Worm (Caenorhabditis elegans) whole organism, young adult: ENCODE results near the gene T27A10.2.
A peak's percentile ranks its signal among the peaks of the same experiment; 100 is the strongest.

Experiments
- B0261.1 ChIP-seq: sonication (generic microtip); optimal IDR thresholded peaks from 2 replicates; lab custom pipeline; 2016; ENCODE audit warnings: mild to moderate bottlenecking, missing genetic modification characterization, moderate library complexity, missing compliant biosample characterization
- F33H1.4 ChIP-seq: fragments of 200-800 bp; sonication (Bioruptor generic); IDR thresholded peaks from 2 replicates; pipeline ENCODE4 v1.3.6; 2022; ENCODE audit warnings: missing genetic modification reagents, missing genetic modification characterization, missing compliant biosample characterization
- F39B2.1 ChIP-seq: fragments of 200-800 bp; sonication (Bioruptor generic); IDR thresholded peaks from 2 replicates; pipeline ENCODE4 v1.3.6; 2022; ENCODE audit warnings: missing genetic modification reagents, missing genetic modification characterization, missing compliant biosample characterization
- F52B5.7 ChIP-seq: sonication (generic microtip); optimal IDR thresholded peaks from 2 replicates; lab custom pipeline; 2016; ENCODE audit warnings: mild to moderate bottlenecking, missing genetic modification characterization, missing compliant biosample characterization
- F57C9.4 ChIP-seq: sonication (generic microtip); optimal IDR thresholded peaks from 2 replicates; lab custom pipeline; 2017; ENCODE audit warnings: mild to moderate bottlenecking, missing genetic modification characterization, missing compliant biosample characterization
- K12H6.12 ChIP-seq: fragments of 200-800 bp; sonication (Bioruptor generic); optimal IDR thresholded peaks from 2 replicates; lab custom pipeline; 2018; ENCODE audit warnings: mild to moderate bottlenecking, missing genetic modification characterization, missing compliant biosample characterization
- Y67H2A.10 ChIP-seq: fragments of 200-800 bp; sonication (Bioruptor generic); conservative IDR thresholded peaks from 2 replicates; pipeline ENCODE4 v1.3.6; 2022; ENCODE audit warnings: missing genetic modification reagents, missing genetic modification characterization, missing compliant biosample characterization
- akir-1 ChIP-seq: fragments of 200-800 bp; sonication (Bioruptor generic); optimal IDR thresholded peaks from 2 replicates; lab custom pipeline; 2018; ENCODE audit warnings: mild to moderate bottlenecking, missing genetic modification characterization, moderate library complexity, missing compliant biosample characterization
- atf-7 ChIP-seq: sonication (generic microtip); optimal IDR thresholded peaks from 2 replicates; lab custom pipeline; 2017; ENCODE audit warnings: mild to moderate bottlenecking, missing genetic modification characterization, missing compliant biosample characterization
- attf-3 ChIP-seq: fragments of 200-800 bp; sonication (Bioruptor generic); conservative IDR thresholded peaks from 2 replicates; pipeline ENCODE4 v1.3.6; 2022; ENCODE audit warnings: missing genetic modification reagents, missing genetic modification characterization, missing compliant biosample characterization
- bed-1 ChIP-seq: fragments of 200-800 bp; sonication (Bioruptor generic); IDR thresholded peaks from 2 replicates; pipeline ENCODE4 v1.3.6; 2022; ENCODE audit warnings: missing genetic modification reagents, missing genetic modification characterization, missing compliant biosample characterization
- ccch-3 ChIP-seq: fragments of 200-800 bp; sonication (Bioruptor generic); optimal IDR thresholded peaks from 2 replicates; lab custom pipeline; 2018; ENCODE audit warnings: mild to moderate bottlenecking, missing genetic modification characterization, missing compliant biosample characterization
- ceh-100 ChIP-seq: fragments of 200-800 bp; sonication (Bioruptor generic); IDR thresholded peaks from 2 replicates; pipeline ENCODE4 v1.3.6; 2022; ENCODE audit warnings: missing genetic modification reagents, missing genetic modification characterization, missing compliant biosample characterization
- ceh-40 ChIP-seq: fragments of 200-800 bp; sonication (Bioruptor generic); IDR thresholded peaks from 2 replicates; pipeline ENCODE4 v1.3.6; 2022; ENCODE audit warnings: missing genetic modification characterization, missing compliant biosample characterization
- chd-7 ChIP-seq: sonication (generic microtip); optimal IDR thresholded peaks from 2 replicates; lab custom pipeline; 2016; ENCODE audit warnings: mild to moderate bottlenecking, missing genetic modification characterization, moderate library complexity, missing compliant biosample characterization
- dpff-1 ChIP-seq: sonication (generic microtip); optimal IDR thresholded peaks from 2 replicates; lab custom pipeline; 2017; ENCODE audit warnings: mild to moderate bottlenecking, missing genetic modification characterization, missing compliant biosample characterization
- egl-18 ChIP-seq: fragments of 200-800 bp; sonication (Bioruptor generic); IDR thresholded peaks from 2 replicates; pipeline ENCODE4 v1.3.6; 2022; ENCODE audit warnings: missing genetic modification reagents, missing genetic modification characterization, missing compliant biosample characterization
- egrh-3 ChIP-seq: fragments of 200-800 bp; sonication (Bioruptor generic); IDR thresholded peaks from 2 replicates; pipeline ENCODE4 v1.3.6; 2022; ENCODE audit warnings: missing genetic modification reagents, missing genetic modification characterization, missing compliant biosample characterization
- fkh-3 ChIP-seq: sonication (generic microtip); optimal IDR thresholded peaks from 2 replicates; lab custom pipeline; 2016; ENCODE audit warnings: mild to moderate bottlenecking, missing genetic modification characterization, missing compliant biosample characterization
- hmg-1.2 ChIP-seq: fragments of 200-800 bp; sonication (Bioruptor generic); IDR thresholded peaks from 2 replicates; pipeline ENCODE4 v1.3.6; 2022; ENCODE audit warnings: missing genetic modification reagents, missing genetic modification characterization, missing compliant biosample characterization
- hmg-20 ChIP-seq: fragments of 200-800 bp; sonication (Bioruptor generic); IDR thresholded peaks from 2 replicates; pipeline ENCODE4 v1.3.6; 2022; ENCODE audit warnings: missing genetic modification reagents, missing genetic modification characterization, missing compliant biosample characterization
- hsf-1 ChIP-seq: fragments of 200-800 bp; sonication (Bioruptor generic); IDR thresholded peaks from 2 replicates; pipeline ENCODE4 v1.3.6; 2022; ENCODE audit warnings: missing genetic modification reagents, missing genetic modification characterization, missing compliant biosample characterization
- lag-1 ChIP-seq: fragments of 200-800 bp; sonication (Bioruptor generic); IDR thresholded peaks from 2 replicates; pipeline ENCODE4 v1.3.6; 2022; ENCODE audit warnings: missing genetic modification reagents, missing genetic modification characterization, missing compliant biosample characterization
- let-607 ChIP-seq, 2 experiments: fragments of 200-800 bp in 1 of 2; sonication (Bioruptor generic) in 1 of 2; sonication (generic microtip) in 1 of 2; optimal IDR thresholded peaks; 2 replicates each; lab custom pipeline; 2016 to 2018; ENCODE audit warnings: mild to moderate bottlenecking in 2 of 2, missing compliant biosample characterization in 2 of 2, missing genetic modification characterization in 2 of 2, moderate library complexity in 2 of 2, missing genotype in 1 of 2
- mcd-1 ChIP-seq: fragments of 200-800 bp; sonication (Bioruptor generic); IDR thresholded peaks from 2 replicates; pipeline ENCODE4 v1.3.6; 2022; ENCODE audit warnings: missing genetic modification reagents, missing genetic modification characterization, missing compliant biosample characterization
- nfya-1 ChIP-seq: sonication (generic microtip); optimal IDR thresholded peaks from 2 replicates; lab custom pipeline; 2017; ENCODE audit warnings: antibody characterized with exemption, missing compliant biosample characterization, missing genetic modification characterization, borderline replicate concordance; ENCODE audit not compliant: insufficient read depth
- nhr-120 ChIP-seq: fragments of 200-800 bp; sonication (Bioruptor generic); IDR thresholded peaks from 2 replicates; pipeline ENCODE4 v1.3.6; 2022; ENCODE audit warnings: missing genetic modification characterization, missing compliant biosample characterization
- nhr-80 ChIP-seq: sonication (generic microtip); optimal IDR thresholded peaks from 2 replicates; lab custom pipeline; 2016; ENCODE audit warnings: missing genetic modification characterization, missing compliant biosample characterization
- nhr-90 ChIP-seq: sonication (generic microtip); optimal IDR thresholded peaks from 2 replicates; lab custom pipeline; 2016; ENCODE audit warnings: missing genotype, mild to moderate bottlenecking, missing genetic modification characterization, missing compliant biosample characterization
- pha-4 ChIP-seq: fragments of 150-350 bp; sonication (generic microtip); optimal IDR thresholded peaks from 2 replicates; lab custom pipeline; 2014; ENCODE audit warnings: missing biosample characterization, missing genetic modification reagents, missing genetic modification characterization
- rec-8 ChIP-seq, 2 experiments: sonication (generic microtip); optimal IDR thresholded peaks; 2 replicates each; lab custom pipeline; 2016; ENCODE audit warnings: mild to moderate bottlenecking in 2 of 2, missing genetic modification characterization in 2 of 2, missing genetic modification reagents in 2 of 2, missing genotype in 2 of 2, missing biosample characterization in 1 of 2, missing compliant biosample characterization in 1 of 2, moderate library complexity in 1 of 2
- sdz-38 ChIP-seq: sonication (generic microtip); optimal IDR thresholded peaks from 2 replicates; lab custom pipeline; 2016; ENCODE audit warnings: missing genotype, missing genetic modification characterization, missing compliant biosample characterization
- snpc-3.4 ChIP-seq: sonication (generic microtip); optimal IDR thresholded peaks from 2 replicates; lab custom pipeline; 2017; ENCODE audit warnings: missing genetic modification characterization, mild to moderate bottlenecking, missing compliant biosample characterization, antibody characterized with exemption, moderate library complexity, missing genotype, missing genetic modification reagents
- tbp1 ChIP-seq: fragments of 200-800 bp; sonication (Bioruptor generic); optimal IDR thresholded peaks from 2 replicates; lab custom pipeline; 2018; ENCODE audit warnings: mild to moderate bottlenecking, missing genetic modification characterization, missing compliant biosample characterization
- tlf-1 ChIP-seq: fragments of 200-800 bp; sonication (Bioruptor generic); optimal IDR thresholded peaks from 2 replicates; lab custom pipeline; 2018; ENCODE audit warnings: mild to moderate bottlenecking, missing genetic modification characterization, missing compliant biosample characterization

The T27A10.2 gene

ce11 chrX:3573482-3573881, 12.3 kb upstream of the T27A10.2 start, which contains the start of gene T27A10.5:
Gene T27A10.5, minus strand, starts transcription at chrX:3573582.
- TF ChIP-seq nhr-80 (tag; lab: Kevin White, UChicago) (no peak), mcd-1 (GFP tag; lab: Robert Waterston, UW) (no peak), nhr-90 (no peak), attf-3 (GFP tag; lab: Robert Waterston, UW) (no peak), F57C9.4 (tag; lab: Kevin White, UChicago) (no peak), akir-1 (no peak), Y67H2A.10 (no peak), F52B5.7 (no peak), ccch-3 (GFP tag; lab: Kevin White, UChicago) (no peak), rec-8 (tag; optimal IDR thresholded peaks at IDR 0.05; lab: Kevin White, UChicago) (no peak), hsf-1 (GFP tag; lab: Robert Waterston, UW) (no peak), pha-4 (tag; lab: Kevin White, UChicago) (no peak), lag-1 (GFP tag; lab: Robert Waterston, UW) (no peak)

- no peak for TF ChIP-seq egrh-3 (GFP tag; lab: Robert Waterston, UW)
- TF ChIP-seq hmg-1.2 (GFP tag; lab: Robert Waterston, UW), result 0 out of 2 replicates have a peak, but pooled peaks have one; percentile 18
- no peak for TF ChIP-seq snpc-3.4
- TF ChIP-seq egl-18 (GFP tag; lab: Robert Waterston, UW), result no peak
- TF ChIP-seq nfya-1 (tag; lab: Kevin White, UChicago), result no peak
- TF ChIP-seq F39B2.1 (GFP tag; lab: Robert Waterston, UW), result no peak
- TF ChIP-seq F33H1.4 (GFP tag; lab: Robert Waterston, UW), result no peak
- TF ChIP-seq tlf-1 (GFP tag; lab: Kevin White, UChicago), result no peak
- TF ChIP-seq hmg-20 (GFP tag; lab: Robert Waterston, UW), result no peak
- TF ChIP-seq nhr-120, result no peak
- no peak for TF ChIP-seq B0261.1
- no peak for TF ChIP-seq bed-1
- TF ChIP-seq sdz-38 (tag; lab: Kevin White, UChicago), result no peak
- peak in 1 of 2 experiments; percentile 11 for TF ChIP-seq let-607 (tag; optimal IDR thresholded peaks at IDR 0.05; lab: Kevin White, UChicago)
- TF ChIP-seq nhr-80 (tag; lab: Kevin White, UChicago), result peak; percentile 93
Measured at ce11 chrX:3576239-3576638, 9.5 kb upstream of the T27A10.2 start, which contains the start of gene ckc-1. Gene ckc-1, plus strand, starts transcription at chrX:3576606.

ce11 chrX:3581813-3582212, 3.9 kb upstream of the T27A10.2 start:
- TF ChIP-seq nhr-120, result no peak
- no peak for TF ChIP-seq chd-7
- no peak for TF ChIP-seq F52B5.7
- no peak for TF ChIP-seq K12H6.12 (tag; lab: Kevin White, UChicago)
- TF ChIP-seq atf-7 (tag; lab: Kevin White, UChicago), result no peak
- no peak for TF ChIP-seq nhr-80 (tag; lab: Kevin White, UChicago)

- no peak for TF ChIP-seq tbp1 (GFP tag; lab: Kevin White, UChicago)
- no peak for TF ChIP-seq let-607 (tag; optimal IDR thresholded peaks at IDR 0.05; lab: Kevin White, UChicago)
- no peak for TF ChIP-seq dpff-1
Measured at ce11 chrX:3583436-3583835, 2.3 kb upstream of the T27A10.2 start.

- TF ChIP-seq ceh-40 (GFP tag; lab: Robert Waterston, UW) (no peak), fkh-3 (tag; lab: Kevin White, UChicago) (no peak), ceh-100 (no peak)
Measured at ce11 chrX:3584481-3584880, 1.3 kb upstream of the T27A10.2 start.
